Worm (Caenorhabditis elegans) whole organism, L1 larva: ENCODE measurements around the gene Y80D4G.2.

Source experiments
- C04F5.9 ChIP-seq: sonication (generic microtip); optimal IDR thresholded peaks from 2 replicates; lab custom pipeline; 2016; ENCODE audit warnings: missing genetic modification characterization, missing compliant biosample characterization
- C16A3.4 ChIP-seq: fragments of 150-350 bp; optimal IDR thresholded peaks from 2 replicates; lab custom pipeline; 2014; ENCODE audit warnings: missing biosample characterization, missing genetic modification characterization
- C34B4.2 ChIP-seq: sonication (generic microtip); optimal IDR thresholded peaks from 2 replicates; lab custom pipeline; 2017; ENCODE audit warnings: mild to moderate bottlenecking, missing genetic modification characterization, missing compliant biosample characterization
- F16B12.6 ChIP-seq: fragments of 150-350 bp; optimal IDR thresholded peaks from 2 replicates; lab custom pipeline; 2014; ENCODE audit warnings: missing biosample characterization, missing genetic modification characterization
- Y116A8C.19 ChIP-seq: sonication (generic microtip); optimal IDR thresholded peaks from 2 replicates; lab custom pipeline; 2016; ENCODE audit warnings: missing compliant biosample characterization, missing genetic modification characterization, borderline replicate concordance
- aha-1 ChIP-seq: fragments of 150-350 bp; optimal IDR thresholded peaks from 2 replicates; lab custom pipeline; 2014; ENCODE audit warnings: missing biosample characterization, missing genetic modification characterization
- alr-1 ChIP-seq: fragments of 200-800 bp; sonication (Bioruptor generic); optimal IDR thresholded peaks from 2 replicates; lab custom pipeline; 2018; ENCODE audit warnings: borderline replicate concordance, mild to moderate bottlenecking, missing genetic modification characterization, missing compliant biosample characterization
- blmp-1 ChIP-seq: fragments of 150-350 bp; optimal IDR thresholded peaks from 2 replicates; lab custom pipeline; 2014; ENCODE audit warnings: missing biosample characterization, missing genetic modification characterization
- ceh-63 ChIP-seq: fragments of 200-800 bp; sonication (Bioruptor generic); optimal IDR thresholded peaks from 2 replicates; lab custom pipeline; 2018; ENCODE audit warnings: mild to moderate bottlenecking, missing genetic modification characterization, missing compliant biosample characterization
- ceh-82 ChIP-seq, 3 experiments: fragments of 150-350 bp in 1 of 3; sonication (generic microtip) in 2 of 3; optimal IDR thresholded peaks; 2 replicates each; lab custom pipeline; 2014 to 2017; ENCODE audit warnings: missing biosample characterization in 3 of 3, missing genetic modification characterization in 3 of 3
- ceh-90 ChIP-seq: sonication (generic microtip); optimal IDR thresholded peaks from 2 replicates; lab custom pipeline; 2016; ENCODE audit warnings: missing genetic modification characterization, missing compliant biosample characterization
- ces-1 ChIP-seq: fragments of 150-350 bp; optimal IDR thresholded peaks from 2 replicates; lab custom pipeline; 2014; ENCODE audit warnings: missing biosample characterization, missing genetic modification reagents, missing genetic modification characterization
- dpl-1 ChIP-seq, 3 experiments: fragments of 150-350 bp in 2 of 3; sonication (generic microtip) in 1 of 3; optimal IDR thresholded peaks; 2 replicates each; lab custom pipeline; 2014 to 2017; ENCODE audit warnings: missing biosample characterization in 3 of 3, missing genetic modification characterization in 3 of 3, missing genetic modification reagents in 3 of 3
- dsc-1 ChIP-seq: sonication (generic microtip); optimal IDR thresholded peaks from 2 replicates; lab custom pipeline; 2016; ENCODE audit warnings: mild to moderate bottlenecking, missing genetic modification characterization, missing compliant biosample characterization
- efl-1 ChIP-seq, 4 experiments: fragments of 150-350 bp; optimal IDR thresholded peaks in 3 of 4; peaks in 1 of 4; 1 replicate in 1 of 4; 2 replicates in 3 of 4; lab custom pipeline; 2014; ENCODE audit warnings: missing biosample characterization in 2 of 4, missing genetic modification characterization in 2 of 4, missing genetic modification reagents in 2 of 4
- egl-27 ChIP-seq, 2 experiments: fragments of 150-350 bp in 1 of 2; sonication (generic microtip); optimal IDR thresholded peaks; 3 replicates each; lab custom pipeline; 2017 to 2018; ENCODE audit warnings: missing biosample characterization in 2 of 2, missing genetic modification characterization in 2 of 2, missing genetic modification reagents in 2 of 2
- elt-2 ChIP-seq: sonication (generic microtip); optimal IDR thresholded peaks from 2 replicates; lab custom pipeline; 2016; ENCODE audit warnings: missing genetic modification characterization, mild to moderate bottlenecking, inconsistent platforms, missing compliant biosample characterization, missing genetic modification reagents
- elt-3 ChIP-seq, 6 experiments: fragments of 150-350 bp in 1 of 6; sonication (generic microtip); optimal IDR thresholded peaks; 2 replicates each; lab custom pipeline; 2017 to 2018; ENCODE audit warnings: missing biosample characterization in 6 of 6, missing genetic modification characterization in 6 of 6, inconsistent platforms in 1 of 6
- fkh-10 ChIP-seq: sonication (generic microtip); optimal IDR thresholded peaks from 2 replicates; lab custom pipeline; 2017; ENCODE audit warnings: missing biosample characterization, missing genetic modification reagents, missing genetic modification characterization
- fkh-4 ChIP-seq: sonication (generic microtip); optimal IDR thresholded peaks from 2 replicates; lab custom pipeline; 2016; ENCODE audit warnings: missing compliant biosample characterization, missing genetic modification characterization, borderline replicate concordance
- fos-1 ChIP-seq: fragments of 150-350 bp; optimal IDR thresholded peaks from 2 replicates; lab custom pipeline; 2014; ENCODE audit warnings: missing biosample characterization, missing genetic modification characterization
- hlh-17 ChIP-seq: fragments of 200-800 bp; sonication (Bioruptor generic); optimal IDR thresholded peaks from 2 replicates; lab custom pipeline; 2018; ENCODE audit warnings: missing genetic modification characterization, mild to moderate bottlenecking, missing compliant biosample characterization, moderate library complexity, borderline replicate concordance
- hlh-4 ChIP-seq: sonication (generic microtip); optimal IDR thresholded peaks from 2 replicates; lab custom pipeline; 2016; ENCODE audit warnings: mild to moderate bottlenecking, missing genetic modification characterization, missing compliant biosample characterization
- irx-1 ChIP-seq: sonication (generic microtip); optimal IDR thresholded peaks from 2 replicates; lab custom pipeline; 2016; ENCODE audit warnings: missing genetic modification characterization, missing compliant biosample characterization
- isw-1 ChIP-seq: fragments of 200-800 bp; sonication (Bioruptor generic); IDR thresholded peaks from 2 replicates; pipeline ENCODE4 v1.3.6; 2022; ENCODE audit warnings: missing genetic modification characterization, missing compliant biosample characterization
- jun-1 ChIP-seq: fragments of 150-350 bp; optimal IDR thresholded peaks from 2 replicates; lab custom pipeline; 2014; ENCODE audit warnings: missing biosample characterization, missing genetic modification reagents, missing genetic modification characterization
- lin-14 ChIP-seq: fragments of 200-800 bp; sonication (Bioruptor generic); optimal IDR thresholded peaks from 2 replicates; lab custom pipeline; 2018; ENCODE audit warnings: mild to moderate bottlenecking, missing genetic modification characterization, moderate library complexity, missing compliant biosample characterization
- lin-15B ChIP-seq: fragments of 150-350 bp; sonication (generic microtip); optimal IDR thresholded peaks from 3 replicates; lab custom pipeline; 2014; ENCODE audit warnings: missing biosample characterization, missing genetic modification characterization
- lin-35 ChIP-seq, 2 experiments: fragments of 150-350 bp; optimal IDR thresholded peaks; 2 replicates each; lab custom pipeline; 2014; ENCODE audit warnings: missing biosample characterization in 2 of 2, missing genetic modification characterization in 2 of 2, missing genetic modification reagents in 2 of 2
- lin-39 ChIP-seq: fragments of 150-350 bp; optimal IDR thresholded peaks from 2 replicates; lab custom pipeline; 2014; ENCODE audit warnings: missing biosample characterization, missing genetic modification reagents, missing genetic modification characterization
- lir-3 ChIP-seq: sonication (generic microtip); optimal IDR thresholded peaks from 2 replicates; lab custom pipeline; 2016; ENCODE audit warnings: mild to moderate bottlenecking, missing genetic modification characterization, moderate library complexity, missing compliant biosample characterization; ENCODE audit not compliant: poor library complexity
- lsy-2 ChIP-seq, 2 experiments: fragments of 150-350 bp; optimal IDR thresholded peaks; 2 replicates each; lab custom pipeline; 2014; ENCODE audit warnings: missing biosample characterization in 2 of 2, missing genetic modification characterization in 2 of 2
- mef-2 ChIP-seq: fragments of 150-350 bp; optimal IDR thresholded peaks from 2 replicates; lab custom pipeline; 2014; ENCODE audit warnings: missing biosample characterization, missing genetic modification characterization
- mep-1 ChIP-seq: fragments of 150-350 bp; optimal IDR thresholded peaks from 2 replicates; lab custom pipeline; 2014; ENCODE audit warnings: missing biosample characterization, missing genetic modification characterization
- nhr-19 ChIP-seq: fragments of 200-800 bp; sonication (Bioruptor generic); conservative IDR thresholded peaks from 2 replicates; pipeline ENCODE4 v1.3.6; 2022; ENCODE audit warnings: missing genetic modification characterization, missing compliant biosample characterization
- nhr-20 ChIP-seq: sonication (generic microtip); optimal IDR thresholded peaks from 2 replicates; lab custom pipeline; 2016; ENCODE audit warnings: mild to moderate bottlenecking, missing genetic modification characterization, missing compliant biosample characterization
- nhr-237 ChIP-seq: fragments of 150-350 bp; optimal IDR thresholded peaks from 2 replicates; lab custom pipeline; 2014; ENCODE audit warnings: missing biosample characterization, missing genetic modification characterization
- nhr-28 ChIP-seq: fragments of 150-350 bp; optimal IDR thresholded peaks from 2 replicates; lab custom pipeline; 2014; ENCODE audit warnings: missing biosample characterization, missing genetic modification characterization
- nhr-47 ChIP-seq: sonication (generic microtip); optimal IDR thresholded peaks from 2 replicates; lab custom pipeline; 2016; ENCODE audit warnings: mild to moderate bottlenecking, missing genetic modification characterization, moderate library complexity, missing compliant biosample characterization
- nhr-84 ChIP-seq: sonication (generic microtip); optimal IDR thresholded peaks from 2 replicates; lab custom pipeline; 2017; ENCODE audit warnings: missing biosample characterization, missing genetic modification characterization
- nhr-85 ChIP-seq: sonication (generic microtip); peaks from one replicate; lab custom pipeline; 2016; ENCODE audit warnings: missing genetic modification characterization, inconsistent platforms, missing compliant biosample characterization
- nhr-90 ChIP-seq: sonication (generic microtip); optimal IDR thresholded peaks from 2 replicates; lab custom pipeline; 2016; ENCODE audit warnings: mild to moderate bottlenecking, missing genetic modification characterization, missing compliant biosample characterization; ENCODE audit not compliant: poor library complexity
- pax-3 ChIP-seq: fragments of 200-800 bp; sonication (Bioruptor generic); optimal IDR thresholded peaks from 2 replicates; lab custom pipeline; 2018; ENCODE audit warnings: mild to moderate bottlenecking, missing genetic modification characterization, moderate library complexity, missing compliant biosample characterization
- snpc-4 ChIP-seq: fragments of 150-350 bp; optimal IDR thresholded peaks from 2 replicates; lab custom pipeline; 2014; ENCODE audit warnings: missing biosample characterization, missing genetic modification characterization
- snu-23 ChIP-seq: sonication (generic microtip); optimal IDR thresholded peaks from 2 replicates; lab custom pipeline; 2016; ENCODE audit warnings: missing genetic modification characterization, missing compliant biosample characterization
- sox-4 ChIP-seq: sonication (generic microtip); optimal IDR thresholded peaks from 2 replicates; lab custom pipeline; 2016; ENCODE audit warnings: missing genetic modification characterization, missing compliant biosample characterization
- sptf-1 ChIP-seq: fragments of 150-350 bp; optimal IDR thresholded peaks from 2 replicates; lab custom pipeline; 2014; ENCODE audit warnings: missing biosample characterization, missing genetic modification characterization
- tlp-1 ChIP-seq: fragments of 150-350 bp; optimal IDR thresholded peaks from 2 replicates; lab custom pipeline; 2014; ENCODE audit warnings: missing biosample characterization, missing genetic modification characterization
- unc-130 ChIP-seq: fragments of 150-350 bp; optimal IDR thresholded peaks from 2 replicates; lab custom pipeline; 2017; ENCODE audit warnings: missing biosample characterization, missing genetic modification characterization, inconsistent platforms
- unc-62 ChIP-seq: fragments of 150-350 bp; optimal IDR thresholded peaks from 2 replicates; lab custom pipeline; 2014; ENCODE audit warnings: missing biosample characterization, missing genetic modification reagents, missing genetic modification characterization
- xbp-1 ChIP-seq: sonication (generic microtip); optimal IDR thresholded peaks from 2 replicates; lab custom pipeline; 2016; ENCODE audit warnings: missing genetic modification characterization, missing compliant biosample characterization
- zag-1 ChIP-seq: fragments of 150-350 bp; optimal IDR thresholded peaks from 2 replicates; lab custom pipeline; 2014; ENCODE audit warnings: missing biosample characterization, missing genetic modification characterization
- ztf-4 ChIP-seq: fragments of 150-350 bp; optimal IDR thresholded peaks from 2 replicates; lab custom pipeline; 2014; ENCODE audit warnings: missing biosample characterization, missing genetic modification characterization

The Y80D4G.2 gene

ce11 chrIII:7544211-7544610 lies 50.2 kb downstream of the Y80D4G.2 start:
- TF ChIP-seq sox-4, result no peak
- no peak for TF ChIP-seq fos-1
- no peak for TF ChIP-seq Y116A8C.19 (tag; lab: Kevin White, UChicago)
- TF ChIP-seq ceh-63, result no peak
- TF ChIP-seq pax-3 (tag; lab: Kevin White, UChicago), result no peak
- no peak for TF ChIP-seq nhr-84 (tag; lab: Kevin White, UChicago)
- no peak for TF ChIP-seq C04F5.9 (tag; lab: Kevin White, UChicago)
- TF ChIP-seq isw-1 (GFP tag; lab: Robert Waterston, UW), result no peak
- TF ChIP-seq sptf-1 (tag; lab: Kevin White, UChicago), result no peak
- peak; percentile 88 for TF ChIP-seq blmp-1 (tag; lab: Kevin White, UChicago)
- peak; percentile 24 for TF ChIP-seq snu-23 (GFP tag; lab: Kevin White, UChicago)
- no peak for TF ChIP-seq egl-27 (tag; optimal IDR thresholded peaks at IDR 0.05; lab: Kevin White, UChicago)
- TF ChIP-seq mep-1 (tag; lab: Kevin White, UChicago), result peak; percentile 35
- TF ChIP-seq lin-14 (GFP tag; lab: Kevin White, UChicago), result peak; percentile 64
- no peak for TF ChIP-seq irx-1
- TF ChIP-seq ceh-90 (tag; lab: Kevin White, UChicago), result no peak
- TF ChIP-seq C34B4.2 (tag; lab: Kevin White, UChicago), result no peak
- TF ChIP-seq nhr-20 (tag; lab: Kevin White, UChicago), result peak; percentile 14
- TF ChIP-seq lsy-2 (tag; optimal IDR thresholded peaks at IDR 0.05; lab: Kevin White, UChicago), result peak; percentile 42 to 45
- no peak for TF ChIP-seq dpl-1 (GFP tag; optimal IDR thresholded peaks at IDR 0.05; lab: Kevin White, UChicago)
- no peak for TF ChIP-seq zag-1
- TF ChIP-seq nhr-85, result peak; percentile 76
- TF ChIP-seq elt-3 (tag; optimal IDR thresholded peaks at IDR 0.05; lab: Kevin White, UChicago), result no peak
- TF ChIP-seq unc-130, result peak; percentile 25
- no peak for TF ChIP-seq nhr-47
- TF ChIP-seq ces-1 (GFP tag; lab: Kevin White, UChicago), result no peak
- no peak for TF ChIP-seq snpc-4 (tag; lab: Kevin White, UChicago)
- TF ChIP-seq fkh-4 (tag; lab: Kevin White, UChicago), result no peak
- TF ChIP-seq lin-15B, result no peak
- no peak for TF ChIP-seq nhr-28 (tag; lab: Kevin White, UChicago)
- no peak for TF ChIP-seq elt-2 (tag; lab: Kevin White, UChicago)
- TF ChIP-seq fkh-10, result no peak
- TF ChIP-seq lin-35 (GFP tag; optimal IDR thresholded peaks at IDR 0.05; lab: Kevin White, UChicago), result no peak
- peak; percentile 16 for TF ChIP-seq dsc-1 (tag; lab: Kevin White, UChicago)
- peak in 1 of 2 experiments; percentile 23 for TF ChIP-seq efl-1 (optimal IDR thresholded peaks at IDR 0.05; lab: Kevin White, UChicago)
- TF ChIP-seq efl-1 (GFP tag; optimal IDR thresholded peaks at IDR 0.05 in 1 of 2; lab: Kevin White, UChicago), result peak in 1 of 2 experiments; percentile 70
- no peak for TF ChIP-seq tlp-1
- TF ChIP-seq nhr-90 (tag; lab: Kevin White, UChicago), result no peak
- no peak for TF ChIP-seq lir-3 (tag; lab: Kevin White, UChicago)
- no peak for TF ChIP-seq lin-39 (tag; lab: Kevin White, UChicago)
- no peak for TF ChIP-seq hlh-4 (tag; lab: Kevin White, UChicago)
- no peak for TF ChIP-seq ceh-82 (tag; optimal IDR thresholded peaks at IDR 0.05; lab: Kevin White, UChicago)
- TF ChIP-seq C16A3.4 (tag; lab: Kevin White, UChicago), result peak; percentile 27
- TF ChIP-seq jun-1 (tag; lab: Kevin White, UChicago), result no peak
- no peak for TF ChIP-seq unc-62 (GFP tag; lab: Kevin White, UChicago)
- no peak for TF ChIP-seq nhr-237 (tag; lab: Kevin White, UChicago)
- no peak for TF ChIP-seq xbp-1
- no peak for TF ChIP-seq aha-1 (tag; lab: Kevin White, UChicago)
- no peak for TF ChIP-seq nhr-19 (GFP tag; lab: Robert Waterston, UW)
- no peak for TF ChIP-seq mef-2 (tag; lab: Kevin White, UChicago)
- no peak for TF ChIP-seq ztf-4 (tag; lab: Kevin White, UChicago)
- no peak for TF ChIP-seq hlh-17
- TF ChIP-seq alr-1 (tag; lab: Kevin White, UChicago), result no peak
- no peak for TF ChIP-seq F16B12.6 (tag; lab: Kevin White, UChicago)
